Worm (Caenorhabditis elegans) whole organism, L2 larva: ENCODE measurements around the gene sams-5.
"Not testable (repeated sequence)": the region's sequence is repeated elsewhere in the genome, so short reads cannot be mapped to it uniquely, and the experiment has no call there.

Experiments
- C34F6.9 ChIP-seq: fragments of 150-350 bp; optimal IDR thresholded peaks from 2 replicates; lab custom pipeline; 2014; ENCODE audit warnings: missing biosample characterization, missing genetic modification characterization
- F13H6.1 ChIP-seq: sonication (generic microtip); optimal IDR thresholded peaks from 2 replicates; lab custom pipeline; 2016; ENCODE audit warnings: missing genetic modification characterization, missing compliant biosample characterization
- Y55F3AM.14 ChIP-seq: fragments of 200-800 bp; sonication (Bioruptor generic); optimal IDR thresholded peaks from 2 replicates; lab custom pipeline; 2018; ENCODE audit warnings: mild to moderate bottlenecking, missing genetic modification characterization, missing compliant biosample characterization
- alr-1 ChIP-seq: fragments of 150-350 bp; optimal IDR thresholded peaks from 2 replicates; lab custom pipeline; 2014; ENCODE audit warnings: missing biosample characterization, missing genetic modification characterization
- aly-2 ChIP-seq: fragments of 150-350 bp; optimal IDR thresholded peaks from 2 replicates; lab custom pipeline; 2014; ENCODE audit warnings: missing biosample characterization, missing genetic modification characterization
- ama-1 ChIP-seq: fragments of 150-350 bp; optimal IDR thresholded peaks from 2 replicates; lab custom pipeline; 2018; ENCODE audit warnings: inconsistent platforms
- blmp-1 ChIP-seq: sonication (generic microtip); optimal IDR thresholded peaks from 2 replicates; lab custom pipeline; 2017; ENCODE audit warnings: missing genetic modification characterization, mild to moderate bottlenecking, missing compliant biosample characterization, antibody characterized with exemption, moderate library complexity; ENCODE audit not compliant: insufficient read depth
- ceh-16 ChIP-seq: fragments of 150-350 bp; optimal IDR thresholded peaks from 2 replicates; lab custom pipeline; 2014; ENCODE audit warnings: missing biosample characterization, missing genetic modification characterization
- ceh-82 ChIP-seq: fragments of 150-350 bp; optimal IDR thresholded peaks from 2 replicates; lab custom pipeline; 2014; ENCODE audit warnings: missing biosample characterization, missing genetic modification characterization
- dmd-4 ChIP-seq: sonication (generic microtip); optimal IDR thresholded peaks from 2 replicates; lab custom pipeline; 2017; ENCODE audit warnings: missing biosample characterization, missing genetic modification characterization
- fos-1 ChIP-seq: fragments of 150-350 bp; optimal IDR thresholded peaks from 2 replicates; lab custom pipeline; 2014; ENCODE audit warnings: missing biosample characterization, missing genetic modification characterization
- lin-11 ChIP-seq: fragments of 150-350 bp; sonication (generic microtip); optimal IDR thresholded peaks from 2 replicates; lab custom pipeline; 2014; ENCODE audit warnings: missing biosample characterization, missing genetic modification characterization, inconsistent platforms, mixed read lengths
- lin-13 ChIP-seq: fragments of 150-350 bp; optimal IDR thresholded peaks from 2 replicates; lab custom pipeline; 2014; ENCODE audit warnings: missing biosample characterization, missing genetic modification reagents, missing genetic modification characterization
- lin-39 ChIP-seq: fragments of 150-350 bp; optimal IDR thresholded peaks from 2 replicates; lab custom pipeline; 2014; ENCODE audit warnings: missing biosample characterization, missing genetic modification reagents, missing genetic modification characterization
- lsy-2 ChIP-seq, 2 experiments: fragments of 150-350 bp in 1 of 2; sonication (generic microtip) in 1 of 2; optimal IDR thresholded peaks; 2 replicates each; lab custom pipeline; 2014 to 2017; ENCODE audit warnings: missing biosample characterization in 2 of 2, missing genetic modification characterization in 2 of 2
- mab-5 ChIP-seq: fragments of 150-350 bp; optimal IDR thresholded peaks from 2 replicates; lab custom pipeline; 2014; ENCODE audit warnings: missing biosample characterization, missing genetic modification characterization
- mbf-1 ChIP-seq: sonication (generic microtip); optimal IDR thresholded peaks from 2 replicates; lab custom pipeline; 2017; ENCODE audit warnings: missing biosample characterization, missing genetic modification characterization
- mdl-1 ChIP-seq, 2 experiments: fragments of 150-350 bp in 1 of 2; sonication (generic microtip) in 1 of 2; optimal IDR thresholded peaks; 2 replicates each; lab custom pipeline; 2017; ENCODE audit warnings: missing biosample characterization in 2 of 2, missing genetic modification characterization in 2 of 2
- nhr-10 ChIP-seq: sonication (generic microtip); optimal IDR thresholded peaks from 2 replicates; lab custom pipeline; 2017; ENCODE audit warnings: missing biosample characterization, missing genetic modification characterization
- nhr-11 ChIP-seq: fragments of 150-350 bp; optimal IDR thresholded peaks from 2 replicates; lab custom pipeline; 2014; ENCODE audit warnings: missing biosample characterization, missing genetic modification characterization
- nhr-12 ChIP-seq: fragments of 150-350 bp; optimal IDR thresholded peaks from 2 replicates; lab custom pipeline; 2014; ENCODE audit warnings: missing biosample characterization, missing genetic modification characterization
- nhr-129 ChIP-seq: fragments of 150-350 bp; optimal IDR thresholded peaks from 2 replicates; lab custom pipeline; 2014; ENCODE audit warnings: missing biosample characterization, missing genetic modification characterization
- nhr-23 ChIP-seq: fragments of 150-350 bp; optimal IDR thresholded peaks from 2 replicates; lab custom pipeline; 2014; ENCODE audit warnings: missing biosample characterization, missing genetic modification reagents, missing genetic modification characterization
- nhr-25 ChIP-seq: fragments of 150-350 bp; sonication (generic microtip); optimal IDR thresholded peaks from 3 replicates; lab custom pipeline; 2014; ENCODE audit warnings: missing biosample characterization, missing genetic modification characterization
- peb-1 ChIP-seq: fragments of 150-350 bp; optimal IDR thresholded peaks from 2 replicates; lab custom pipeline; 2014; ENCODE audit warnings: missing biosample characterization, missing genetic modification characterization
- sem-4 ChIP-seq: fragments of 150-350 bp; optimal IDR thresholded peaks from 2 replicates; lab custom pipeline; 2014; ENCODE audit warnings: missing biosample characterization, missing genetic modification reagents, missing genetic modification characterization
- skn-1 ChIP-seq: sonication (generic microtip); optimal IDR thresholded peaks from 2 replicates; lab custom pipeline; 2017; ENCODE audit warnings: missing biosample characterization, missing genetic modification characterization
- sma-3 ChIP-seq: sonication (generic microtip); optimal IDR thresholded peaks from 2 replicates; lab custom pipeline; 2016; ENCODE audit warnings: missing genetic modification reagents, missing genetic modification characterization, missing compliant biosample characterization
- sma-9 ChIP-seq, 2 experiments: fragments of 150-350 bp in 1 of 2; sonication (generic microtip) in 1 of 2; optimal IDR thresholded peaks; 2 replicates each; lab custom pipeline; 2014 to 2016; ENCODE audit warnings: missing genetic modification characterization in 2 of 2, mild to moderate bottlenecking in 1 of 2, missing biosample characterization in 1 of 2, missing compliant biosample characterization in 1 of 2, missing genetic modification reagents in 1 of 2, moderate library complexity in 1 of 2
- snpc-4 ChIP-seq: fragments of 150-350 bp; optimal IDR thresholded peaks from 2 replicates; lab custom pipeline; 2014; ENCODE audit warnings: missing biosample characterization, missing genetic modification characterization
- unc-39 ChIP-seq: fragments of 150-350 bp; optimal IDR thresholded peaks from 2 replicates; lab custom pipeline; 2014; ENCODE audit warnings: missing biosample characterization, missing genetic modification characterization
- unc-55 ChIP-seq: fragments of 150-350 bp; sonication (generic microtip); optimal IDR thresholded peaks from 3 replicates; lab custom pipeline; 2014; ENCODE audit warnings: missing biosample characterization, missing genetic modification reagents, missing genetic modification characterization
- unc-62 ChIP-seq: fragments of 150-350 bp; optimal IDR thresholded peaks from 2 replicates; lab custom pipeline; 2014; ENCODE audit warnings: missing biosample characterization, missing genetic modification reagents, missing genetic modification characterization
- ztf-11 ChIP-seq: sonication (generic microtip); optimal IDR thresholded peaks from 2 replicates; lab custom pipeline; 2017; ENCODE audit warnings: missing biosample characterization, missing genetic modification characterization
- ztf-4 ChIP-seq: fragments of 150-350 bp; optimal IDR thresholded peaks from 2 replicates; lab custom pipeline; 2014; ENCODE audit warnings: missing biosample characterization, missing genetic modification characterization

Gene sams-5

ce11 chrIV:6317357-6317756 is 38.0 kb upstream of the sams-5 start, which contains the start of gene Y73B6BL.12:
Gene Y73B6BL.12 (minus strand): TSS chrIV:6317457.
- TF ChIP-seq nhr-25 (tag; lab: Kevin White, UChicago); fos-1 (tag; lab: Kevin White, UChicago); C34F6.9: not testable (repeated sequence)

- TF ChIP-seq dmd-4 (tag; lab: Kevin White, UChicago) (no peak), unc-39 (tag; lab: Kevin White, UChicago) (no peak), nhr-12 (tag; lab: Kevin White, UChicago) (no peak), fos-1 (tag; lab: Kevin White, UChicago) (no peak), unc-55 (no peak), sem-4 (tag; lab: Kevin White, UChicago) (no peak), mdl-1 (tag; optimal IDR thresholded peaks at IDR 0.05; lab: Kevin White, UChicago) (no peak), Y55F3AM.14 (GFP tag; lab: Kevin White, UChicago) (no peak), unc-62 (GFP tag; lab: Kevin White, UChicago) (no peak), lin-13 (no peak), lin-39 (tag; lab: Kevin White, UChicago) (no peak), nhr-23 (no peak), peb-1 (no peak), aly-2 (no peak), nhr-10 (tag; lab: Kevin White, UChicago) (no peak), sma-3 (GFP tag; lab: Kevin White, UChicago) (no peak)
Measured at ce11 chrIV:6307439-6307838, 28.1 kb upstream of the sams-5 start, which contains the start of gene csp-2. Gene csp-2 (plus strand): TSS chrIV:6307739.

- TF ChIP-seq unc-62 (GFP tag; lab: Kevin White, UChicago) (no peak), peb-1 (no peak), mbf-1 (no peak), fos-1 (tag; lab: Kevin White, UChicago) (no peak), Y55F3AM.14 (GFP tag; lab: Kevin White, UChicago) (no peak), ceh-82 (tag; lab: Kevin White, UChicago) (no peak), snpc-4 (tag; lab: Kevin White, UChicago) (no peak), lin-11 (tag; lab: Kevin White, UChicago) (no peak), nhr-23 (no peak), mab-5 (tag; lab: Kevin White, UChicago) (no peak), ama-1 (lab: Kevin White, UChicago) (no peak)
Measured at ce11 chrIV:6303642-6304041, 24.3 kb upstream of the sams-5 start, which contains the start of gene srv-25. Gene srv-25 (minus strand): TSS chrIV:6303742.

- TF ChIP-seq unc-62 (GFP tag; lab: Kevin White, UChicago) (no peak), nhr-11 (no peak), blmp-1 (tag; lab: Kevin White, UChicago) (no peak), nhr-129 (tag; lab: Kevin White, UChicago) (no peak), mdl-1 (tag; optimal IDR thresholded peaks at IDR 0.05; lab: Kevin White, UChicago) (no peak), alr-1 (no peak), F13H6.1 (tag; lab: Kevin White, UChicago) (no peak), mbf-1 (no peak), skn-1 (no peak), sma-3 (GFP tag; lab: Kevin White, UChicago) (no peak), sma-9 (GFP tag; optimal IDR thresholded peaks at IDR 0.05; lab: Kevin White, UChicago) (no peak), sma-9 (tag; optimal IDR thresholded peaks at IDR 0.05; lab: Kevin White, UChicago) (no peak), lin-11 (tag; lab: Kevin White, UChicago) (no peak), ceh-82 (tag; lab: Kevin White, UChicago) (no peak), snpc-4 (tag; lab: Kevin White, UChicago) (no peak), ztf-4 (tag; lab: Kevin White, UChicago) (no peak), ceh-16 (no peak), mab-5 (tag; lab: Kevin White, UChicago) (no peak), ztf-11 (no peak), lsy-2 (tag; optimal IDR thresholded peaks at IDR 0.05; lab: Kevin White, UChicago) (no peak)
Measured at ce11 chrIV:6301764-6302163, 22.4 kb upstream of the sams-5 start, which contains the start of gene srv-26. Gene srv-26 (minus strand): TSS chrIV:6301864.
